Fruit fly (Drosophila melanogaster) whole organism, embryonic: Measurements from ENCODE around the gene CG15773.

Source experiments
- Atf3 ChIP-seq: fragments of 200-800 bp; sonication (Bioruptor generic); optimal IDR thresholded peaks from 3 replicates; lab custom pipeline; 2016; ENCODE audit warnings: missing biosample characterization, missing genetic modification characterization
- C15 ChIP-seq: fragments of 200-800 bp; sonication (Bioruptor generic); IDR thresholded peaks from 3 replicates; pipeline ENCODE4 v1.3.6; 2022; ENCODE audit warnings: missing biosample characterization, missing genetic modification characterization
- CG10959 ChIP-seq: fragments of 200-800 bp; sonication (Bioruptor generic); IDR thresholded peaks from 2 replicates; pipeline ENCODE4 v1.3.6; 2022; ENCODE audit warnings: missing biosample characterization, missing genetic modification characterization
- CG14860 ChIP-seq: fragments of 200-800 bp; sonication (Bioruptor generic); IDR thresholded peaks from 3 replicates; pipeline ENCODE4 v1.3.6; 2022; ENCODE audit warnings: missing biosample characterization, missing genetic modification characterization; ENCODE audit not compliant: partially characterized antibody
- CG14965 ChIP-seq: fragments of 200-800 bp; sonication (Bioruptor generic); optimal IDR thresholded peaks from 2 replicates; lab custom pipeline; 2016; ENCODE audit warnings: missing biosample characterization, missing genetic modification characterization, borderline replicate concordance
- CG1602 ChIP-seq: fragments of 200-800 bp; sonication (Bioruptor generic); optimal IDR thresholded peaks from 3 replicates; lab custom pipeline; 2016; ENCODE audit warnings: missing biosample characterization, missing genetic modification characterization
- CG1603 ChIP-seq: fragments of 200-800 bp; sonication (Bioruptor generic); optimal IDR thresholded peaks from 2 replicates; lab custom pipeline; 2019; ENCODE audit warnings: missing biosample characterization, mild to moderate bottlenecking, missing genetic modification characterization, moderate library complexity
- CG16863 ChIP-seq: fragments of 200-800 bp; sonication (Bioruptor generic); optimal IDR thresholded peaks from 3 replicates; lab custom pipeline; 2016; ENCODE audit warnings: missing biosample characterization, missing genetic modification characterization
- CG17359 ChIP-seq: fragments of 200-800 bp; sonication (Bioruptor generic); optimal IDR thresholded peaks from 3 replicates; lab custom pipeline; 2018; ENCODE audit warnings: missing biosample characterization, mild to moderate bottlenecking, missing genetic modification characterization, moderate library complexity
- CG17802 ChIP-seq: fragments of 200-800 bp; sonication (Bioruptor generic); optimal IDR thresholded peaks from 2 replicates; lab custom pipeline; 2018; ENCODE audit warnings: missing biosample characterization, mild to moderate bottlenecking, missing genetic modification characterization, moderate library complexity
- CG17912 ChIP-seq: fragments of 200-800 bp; sonication (Bioruptor generic); optimal IDR thresholded peaks from 2 replicates; lab custom pipeline; 2018; ENCODE audit warnings: missing biosample characterization, mild to moderate bottlenecking, missing genetic modification characterization
- CG3163 ChIP-seq: fragments of 200-800 bp; sonication (Bioruptor generic); optimal IDR thresholded peaks from 3 replicates; lab custom pipeline; 2016; ENCODE audit warnings: missing biosample characterization, missing genetic modification characterization
- CG34224 ChIP-seq: fragments of 200-800 bp; sonication (Bioruptor generic); IDR thresholded peaks from 3 replicates; pipeline ENCODE4 v1.3.6; 2022; ENCODE audit warnings: missing biosample characterization, missing genetic modification characterization; ENCODE audit not compliant: partially characterized antibody
- CG3847 ChIP-seq: fragments of 200-800 bp; sonication (Bioruptor generic); IDR thresholded peaks from 2 replicates; pipeline ENCODE4 v1.3.6; 2022; ENCODE audit warnings: missing biosample characterization, missing genetic modification characterization
- CG8478 ChIP-seq: fragments of >200 bp; optimal IDR thresholded peaks from 2 replicates; lab custom pipeline; 2018
- CTCF ChIP-seq: fragments of 200-800 bp; sonication (Bioruptor generic); optimal IDR thresholded peaks from 2 replicates; lab custom pipeline; 2017; ENCODE audit warnings: missing biosample characterization, mild to moderate bottlenecking, missing genetic modification characterization, moderate library complexity
- Chrac-16 ChIP-seq: fragments of 200-800 bp; sonication (Bioruptor generic); optimal IDR thresholded peaks from 3 replicates; lab custom pipeline; 2016; ENCODE audit warnings: missing biosample characterization, missing genetic modification characterization
- CrebB ChIP-seq: fragments of 200-800 bp; sonication (Bioruptor generic); optimal IDR thresholded peaks from 3 replicates; lab custom pipeline; 2018; ENCODE audit warnings: missing biosample characterization, mild to moderate bottlenecking, missing genetic modification characterization
- Dbx ChIP-seq: fragments of 200-800 bp; sonication (Bioruptor generic); IDR thresholded peaks from 3 replicates; pipeline ENCODE4 v1.3.6; 2022; ENCODE audit warnings: missing biosample characterization, missing genetic modification characterization
- Dip2 ChIP-seq: fragments of 200-800 bp; sonication (Bioruptor generic); IDR thresholded peaks from 2 replicates; pipeline ENCODE4 v1.3.6; 2022; ENCODE audit warnings: missing biosample characterization, missing genetic modification characterization
- GATAe ChIP-seq: fragments of 200-800 bp; sonication (Bioruptor generic); conservative IDR thresholded peaks from 2 replicates; pipeline ENCODE4 v1.3.6; 2022; ENCODE audit warnings: missing biosample characterization, missing genetic modification characterization
- H15 ChIP-seq: fragments of 200-800 bp; sonication (Bioruptor generic); IDR thresholded peaks from 3 replicates; pipeline ENCODE4 v1.3.6; 2022; ENCODE audit warnings: missing biosample characterization, missing genetic modification characterization
- HmgZ ChIP-seq: fragments of 200-800 bp; sonication (Bioruptor generic); optimal IDR thresholded peaks from 2 replicates; lab custom pipeline; 2018; ENCODE audit warnings: missing biosample characterization, mild to moderate bottlenecking, missing genetic modification characterization
- Hmr ChIP-seq: fragments of 200-800 bp; sonication (Bioruptor generic); optimal IDR thresholded peaks from 3 replicates; lab custom pipeline; 2017; ENCODE audit warnings: mild to moderate bottlenecking, missing biosample characterization, missing genetic modification reagents, missing genetic modification characterization
- Hr39 ChIP-seq: fragments of >200 bp; optimal IDR thresholded peaks from 2 replicates; lab custom pipeline; 2017
- Lim3 ChIP-seq: fragments of 200-800 bp; sonication (Bioruptor generic); IDR thresholded peaks from 2 replicates; pipeline ENCODE4 v1.3.6; 2022; ENCODE audit warnings: missing biosample characterization, missing genetic modification characterization
- Nf-YA ChIP-seq: fragments of 200-800 bp; sonication (Bioruptor generic); IDR thresholded peaks from 2 replicates; pipeline ENCODE4 v1.3.6; 2022; ENCODE audit warnings: missing biosample characterization, missing genetic modification characterization
- Oaz ChIP-seq: fragments of 200-800 bp; sonication (Bioruptor generic); IDR thresholded peaks from 2 replicates; pipeline ENCODE4 v1.3.6; 2022; ENCODE audit warnings: missing biosample characterization, missing genetic modification characterization
- Rfx ChIP-seq: fragments of 200-800 bp; sonication (Bioruptor generic); IDR thresholded peaks from 2 replicates; pipeline ENCODE4 v1.3.6; 2022; ENCODE audit warnings: missing biosample characterization, missing genetic modification characterization
- Rx ChIP-seq: fragments of 200-800 bp; sonication (Bioruptor generic); IDR thresholded peaks from 2 replicates; pipeline ENCODE4 v1.3.6; 2022; ENCODE audit warnings: missing biosample characterization, missing genetic modification characterization
- Usf ChIP-seq: fragments of 200-800 bp; sonication (Bioruptor generic); optimal IDR thresholded peaks from 2 replicates; lab custom pipeline; 2017; ENCODE audit warnings: missing genotype, missing biosample characterization, missing genetic modification characterization
- ase ChIP-seq: fragments of 200-800 bp; sonication (Bioruptor generic); IDR thresholded peaks from 3 replicates; pipeline ENCODE4 v1.3.6; 2022; ENCODE audit warnings: missing biosample characterization, missing genetic modification characterization
- bbx ChIP-seq: fragments of 200-800 bp; sonication (Bioruptor generic); IDR thresholded peaks from 2 replicates; pipeline ENCODE4 v1.3.6; 2022; ENCODE audit warnings: missing biosample characterization, missing genetic modification characterization; ENCODE audit not compliant: partially characterized antibody
- bcd ChIP-seq: fragments of 200-800 bp; sonication (Bioruptor generic); optimal IDR thresholded peaks from 2 replicates; lab custom pipeline; 2017; ENCODE audit warnings: missing biosample characterization, mild to moderate bottlenecking, missing genetic modification characterization
- dysf ChIP-seq: fragments of 200-800 bp; sonication (Bioruptor generic); IDR thresholded peaks from 3 replicates; pipeline ENCODE4 v1.3.6; 2022; ENCODE audit warnings: missing biosample characterization, missing genetic modification characterization
- ftz-f1 ChIP-seq: fragments of 200-800 bp; sonication (Bioruptor generic); optimal IDR thresholded peaks from 2 replicates; lab custom pipeline; 2016; ENCODE audit warnings: missing biosample characterization, missing genetic modification characterization
- nmo ChIP-seq: fragments of 200-800 bp; sonication (Bioruptor generic); optimal IDR thresholded peaks from 2 replicates; lab custom pipeline; 2018; ENCODE audit warnings: missing biosample characterization, mild to moderate bottlenecking, missing genetic modification characterization, moderate library complexity
- org-1 ChIP-seq: fragments of 200-800 bp; sonication (Bioruptor generic); optimal IDR thresholded peaks from 2 replicates; lab custom pipeline; 2017; ENCODE audit warnings: missing biosample characterization, missing genetic modification characterization
- otp ChIP-seq: fragments of 200-800 bp; sonication (Bioruptor generic); IDR thresholded peaks from 3 replicates; pipeline ENCODE4, ENCODE4 v1.3.6; 2022; ENCODE audit warnings: missing biosample characterization, missing genetic modification characterization
- p53 ChIP-seq: fragments of 200-800 bp; sonication (Bioruptor generic); optimal IDR thresholded peaks from 2 replicates; lab custom pipeline; 2016; ENCODE audit warnings: missing biosample characterization, missing genetic modification characterization
- pan ChIP-seq, 4 experiments: fragments of >200 bp in 3 of 4; fragments of 200-800 bp in 1 of 4; sonication (Bioruptor generic) in 1 of 4; optimal IDR thresholded peaks in 3 of 4; IDR thresholded peaks in 1 of 4; 2 replicates each; pipeline versions ENCODE4 v1.3.6 to Lab custom; 2017 to 2022; ENCODE audit warnings: missing biosample characterization in 2 of 4, missing genetic modification characterization in 2 of 4, mixed read lengths in 1 of 4
- pfk ChIP-seq: fragments of 200-800 bp; sonication (Bioruptor generic); optimal IDR thresholded peaks from 2 replicates; lab custom pipeline; 2018; ENCODE audit warnings: missing biosample characterization, mild to moderate bottlenecking, missing genetic modification characterization, moderate library complexity
- sd ChIP-seq: fragments of 200-800 bp; sonication (Bioruptor generic); optimal IDR thresholded peaks from 3 replicates; lab custom pipeline; 2018; ENCODE audit warnings: missing biosample characterization, mild to moderate bottlenecking, missing genetic modification characterization, moderate library complexity
- sens ChIP-seq: fragments of 200-800 bp; sonication (Bioruptor generic); peaks from one replicate; lab custom pipeline; 2016; ENCODE audit warnings: missing biosample characterization, missing genetic modification characterization
- shn ChIP-seq: fragments of 200-800 bp; sonication (Bioruptor generic); optimal IDR thresholded peaks from 3 replicates; lab custom pipeline; 2016; ENCODE audit warnings: missing biosample characterization, missing genetic modification characterization
- sisA ChIP-seq: fragments of 200-800 bp; sonication (Bioruptor generic); IDR thresholded peaks from 2 replicates; pipeline ENCODE4 v1.3.6; 2022; ENCODE audit warnings: missing biosample characterization, missing genetic modification characterization
- tll ChIP-seq, 2 experiments: fragments of 200-800 bp in 1 of 2; fragments of >200 bp in 1 of 2; sonication (Bioruptor generic) in 1 of 2; optimal IDR thresholded peaks; 2 replicates each; lab custom pipeline; 2017 to 2019; ENCODE audit warnings: missing biosample characterization in 2 of 2, missing genetic modification characterization in 2 of 2, mild to moderate bottlenecking in 1 of 2, moderate library complexity in 1 of 2
- tup ChIP-seq: fragments of 200-800 bp; sonication (Bioruptor generic); optimal IDR thresholded peaks from 2 replicates; lab custom pipeline; 2016; ENCODE audit warnings: missing biosample characterization, mild to moderate bottlenecking, missing genetic modification characterization, moderate library complexity
- usp ChIP-seq: fragments of >200 bp; optimal IDR thresholded peaks from 2 replicates; lab custom pipeline; 2017; ENCODE audit warnings: missing biosample characterization, missing genetic modification characterization

The CG15773 gene

DNA sequence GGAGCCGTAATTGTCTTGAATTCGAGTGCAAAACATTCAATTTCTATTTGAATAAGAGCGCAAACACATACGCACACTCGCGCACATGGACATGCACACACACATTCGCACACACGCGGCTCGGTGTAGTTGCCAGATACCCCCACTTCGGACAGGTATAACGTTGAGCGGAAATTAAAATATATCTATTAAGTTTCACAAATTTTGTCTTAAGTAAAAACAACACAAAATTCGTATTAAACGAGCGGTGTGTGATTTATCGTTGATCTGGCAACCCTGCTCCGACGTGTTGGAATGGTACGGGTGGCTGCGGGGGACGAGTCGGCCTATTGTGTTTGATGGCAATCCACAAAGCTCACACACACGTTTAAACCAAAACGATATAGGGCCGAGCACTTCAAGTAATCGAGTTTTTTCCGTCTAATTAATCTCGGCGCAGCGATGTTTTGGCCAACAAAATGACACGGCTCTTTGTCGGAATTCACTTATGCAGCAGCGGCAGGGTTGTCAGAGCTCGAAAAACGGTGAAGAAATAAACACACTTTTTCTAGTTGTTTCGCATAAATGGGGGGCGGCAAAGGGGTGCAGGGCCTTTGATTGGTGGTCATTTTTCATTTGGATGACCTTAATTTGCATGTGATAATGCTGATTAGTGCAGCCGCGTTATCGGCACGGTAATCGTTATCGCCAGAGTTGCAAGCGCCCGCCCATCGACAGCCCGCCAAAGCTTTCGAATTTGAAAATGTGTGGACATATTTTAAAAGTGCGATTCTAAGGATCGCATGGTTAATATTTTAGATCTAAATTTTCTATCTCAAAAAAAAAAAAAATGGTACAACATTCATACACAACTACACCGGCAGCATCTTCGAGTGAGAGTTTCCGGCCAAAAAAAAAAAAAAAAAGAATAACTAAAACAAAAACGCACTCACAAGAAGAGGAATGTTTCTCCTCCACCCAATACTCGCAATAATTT is 13.6 kb downstream of the CG15773 start (continued):
- TF ChIP-seq org-1 (GFP tag; lab: Kevin White, UChicago) (peak; percentile 66), C15 (no peak), sd (peak; percentile 64), sisA (GFP tag; lab: Robert Waterston, UW) (peak; percentile 77), CG1602 (GFP tag; lab: Kevin White, UChicago) (peak; percentile 50), otp (GFP tag; lab: Robert Waterston, UW) (peak; percentile 57; the same call in 2 of the 3 replicates), CG1603 (tag; lab: Kevin White, UChicago) (peak; percentile 86), dysf (peak; percentile 74), Atf3 (GFP tag; lab: Kevin White, UChicago) (no peak), Usf (GFP tag; lab: Kevin White, UChicago) (peak; percentile 31), tll (GFP tag; optimal IDR thresholded peaks at IDR 0.05; lab: Kevin White, UChicago) (no peak), H15 (GFP tag; lab: Robert Waterston, UW) (peak; percentile 64; the same call in 2 of the 3 replicates), CG17359 (tag; lab: Kevin White, UChicago) (peak; percentile 79), CrebB (tag; lab: Kevin White, UChicago) (peak; percentile 51), CG8478 (no peak), nmo (GFP tag; lab: Kevin White, UChicago) (peak; percentile 62), CG34224 (GFP tag; lab: Robert Waterston, UW) (no peak), CG17802 (tag; lab: Kevin White, UChicago) (peak; percentile 60), Chrac-16 (GFP tag; lab: Kevin White, UChicago) (peak; percentile 57), HmgZ (tag; lab: Kevin White, UChicago) (peak; percentile 49), CG14860 (GFP tag; lab: Robert Waterston, UW) (peak; percentile 48; the same call in 2 of the 3 replicates), CG3163 (GFP tag; lab: Kevin White, UChicago) (no peak), Lim3 (peak; percentile 44; the same call in 1 of the 2 replicates), CTCF (GFP tag; lab: Kevin White, UChicago) (no peak), CG14965 (GFP tag; lab: Kevin White, UChicago) (no peak), bbx (GFP tag; lab: Robert Waterston, UW) (no peak), Rx (GFP tag; lab: Robert Waterston, UW) (peak; percentile 74), ase (GFP tag; lab: Robert Waterston, UW) (peak; percentile 70; the same call in 2 of the 3 replicates), ftz-f1 (peak; percentile 22), pfk (GFP tag; lab: Kevin White, UChicago) (peak; percentile 7), Nf-YA (GFP tag; lab: Robert Waterston, UW) (0 out of 2 replicates have a peak, but pooled peaks have one; percentile 35), CG17912 (GFP tag; lab: Kevin White, UChicago) (peak; percentile 26), CG16863 (GFP tag; lab: Kevin White, UChicago) (peak; percentile 22), Dip2 (GFP tag; lab: Robert Waterston, UW) (no peak), shn (peak; percentile 25), GATAe (GFP tag; lab: Robert Waterston, UW) (no peak), Hmr (GFP tag; lab: Kevin White, UChicago) (peak; percentile 76), sens (GFP tag; lab: Kevin White, UChicago) (peak; percentile 86), Dbx (GFP tag; lab: Robert Waterston, UW) (peak; percentile 59; the same call in 1 of the 3 replicates), usp (GFP tag; lab: Kevin White, UChicago) (no peak), tup (peak; percentile 57), p53 (GFP tag; lab: Kevin White, UChicago) (no peak), Oaz (GFP tag; lab: Robert Waterston, UW) (peak; percentile 60; the same call in 1 of the 2 replicates), Rfx (GFP tag; lab: Robert Waterston, UW) (peak; percentile 90), CG10959 (no peak), CG3847 (GFP tag; lab: Robert Waterston, UW) (peak; percentile 81), Hr39 (lab: Kevin White, UChicago) (no peak), bcd (peak; percentile 76), pan (optimal IDR thresholded peaks at IDR 0.05; lab: Kevin White, UChicago) (no peak), pan (GFP tag; optimal IDR thresholded peaks at IDR 0.05 in 1 of 2, IDR thresholded peaks at IDR 0.05 in 1 of 2) (peak in 1 of 2 experiments; percentile 86)
